Worm (Caenorhabditis elegans): ENCODE results near the gene F13E9.15.

DNA sequence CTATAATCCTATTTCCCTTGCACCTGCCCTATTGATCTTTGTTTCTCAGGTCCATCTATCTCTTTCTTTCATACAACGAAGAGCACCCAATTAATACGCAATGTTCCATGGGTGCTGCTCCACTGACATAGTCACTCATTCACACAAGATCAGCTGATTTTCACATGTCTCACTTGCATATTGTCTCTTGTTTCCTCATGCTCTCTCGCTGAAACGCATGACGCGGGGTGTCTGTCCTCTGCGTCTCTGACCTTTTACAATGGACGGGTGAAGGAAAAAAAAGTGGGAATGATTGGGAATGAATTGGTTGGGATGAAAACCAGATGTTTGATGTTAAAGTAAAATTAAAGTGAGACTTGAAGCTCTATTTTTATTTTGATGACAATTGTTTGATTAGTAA lies 45.7 kb upstream of the F13E9.15 start:
- TF ChIP-seq ceh-9 (tag; optimal IDR thresholded peaks at IDR 0.05) = no peak
- peak in 1 of 3 experiments; percentile 17 for TF ChIP-seq elt-3 (tag; optimal IDR thresholded peaks at IDR 0.05)
- TF ChIP-seq ztf-11 (tag; optimal IDR thresholded peaks at IDR 0.05) = no peak
- no peak for TF ChIP-seq unc-39 (tag; optimal IDR thresholded peaks at IDR 0.05)
- no peak for TF ChIP-seq nhr-11 (tag; optimal IDR thresholded peaks at IDR 0.05)
- peak; percentile 63 for TF ChIP-seq pha-4 (tag; optimal IDR thresholded peaks at IDR 0.05)
- no peak for TF ChIP-seq nhr-77 (tag; optimal IDR thresholded peaks at IDR 0.05)
- TF ChIP-seq nhr-12 (tag; optimal IDR thresholded peaks at IDR 0.05) = no peak
- peak; percentile 26 for TF ChIP-seq lin-15B (tag; optimal IDR thresholded peaks at IDR 0.05)
